Worm (Caenorhabditis elegans) whole organism, mixed stage, embryonic: ENCODE results near the gene F16H6.9.

ENCODE experiments used
- M03D4.4 ChIP-seq: sonication (generic microtip); optimal IDR thresholded peaks from 2 replicates; lab custom pipeline; 2017; ENCODE audit warnings: mild to moderate bottlenecking, missing genetic modification characterization, missing compliant biosample characterization
- bed-3 ChIP-seq: fragments of 200-800 bp; sonication (Bioruptor generic); optimal IDR thresholded peaks from 3 replicates; lab custom pipeline; 2018; ENCODE audit warnings: mild to moderate bottlenecking, missing genetic modification characterization, moderate library complexity, missing compliant biosample characterization
- blmp-1 ChIP-seq: fragments of 150-350 bp; optimal IDR thresholded peaks from 2 replicates; lab custom pipeline; 2014; ENCODE audit warnings: missing biosample characterization, missing genetic modification characterization
- ceh-43 ChIP-seq: fragments of 200-800 bp; sonication (Bioruptor generic); optimal IDR thresholded peaks from 2 replicates; lab custom pipeline; 2018; ENCODE audit warnings: mild to moderate bottlenecking, missing genetic modification characterization, moderate library complexity, missing compliant biosample characterization
- ceh-83 ChIP-seq: fragments of 200-800 bp; sonication (Bioruptor generic); optimal IDR thresholded peaks from 2 replicates; lab custom pipeline; 2018; ENCODE audit warnings: mild to moderate bottlenecking, missing genetic modification characterization, missing compliant biosample characterization
- ces-1 ChIP-seq: fragments of 150-350 bp; optimal IDR thresholded peaks from 2 replicates; lab custom pipeline; 2014; ENCODE audit warnings: missing biosample characterization, missing genetic modification reagents, missing genetic modification characterization
- cnd-1 ChIP-seq: fragments of 200-800 bp; sonication (Bioruptor generic); optimal IDR thresholded peaks from 2 replicates; lab custom pipeline; 2018; ENCODE audit warnings: mild to moderate bottlenecking, missing genetic modification characterization, missing compliant biosample characterization
- drap-1 ChIP-seq: fragments of 200-800 bp; sonication (Bioruptor generic); optimal IDR thresholded peaks from 3 replicates; lab custom pipeline; 2018; ENCODE audit warnings: mild to moderate bottlenecking, missing genetic modification characterization, missing compliant biosample characterization
- elt-1 ChIP-seq: sonication (generic microtip); optimal IDR thresholded peaks from 2 replicates; lab custom pipeline; 2017; ENCODE audit warnings: missing genetic modification characterization, mild to moderate bottlenecking, missing compliant biosample characterization, antibody characterized with exemption, moderate library complexity, borderline replicate concordance; ENCODE audit not compliant: insufficient read depth
- elt-3 ChIP-seq: fragments of 150-350 bp; optimal IDR thresholded peaks from 2 replicates; lab custom pipeline; 2014; ENCODE audit warnings: missing biosample characterization, missing genetic modification characterization
- flh-1 ChIP-seq: fragments of 200-800 bp; sonication (Bioruptor generic); optimal IDR thresholded peaks from 2 replicates; lab custom pipeline; 2018; ENCODE audit warnings: mild to moderate bottlenecking, missing genetic modification characterization, moderate library complexity, missing compliant biosample characterization
- ham-2 ChIP-seq: fragments of 200-800 bp; sonication (Bioruptor generic); optimal IDR thresholded peaks from 2 replicates; lab custom pipeline; 2018; ENCODE audit warnings: mild to moderate bottlenecking, missing genetic modification characterization, missing compliant biosample characterization
- lin-13 ChIP-seq: fragments of 150-350 bp; optimal IDR thresholded peaks from 2 replicates; lab custom pipeline; 2014; ENCODE audit warnings: missing biosample characterization, missing genetic modification characterization
- lsy-2 ChIP-seq: fragments of 150-350 bp; optimal IDR thresholded peaks from 2 replicates; lab custom pipeline; 2014; ENCODE audit warnings: missing biosample characterization, missing genetic modification characterization
- mab-5 ChIP-seq: fragments of 150-350 bp; optimal IDR thresholded peaks from 2 replicates; lab custom pipeline; 2014; ENCODE audit warnings: missing biosample characterization, missing genetic modification characterization
- mep-1 ChIP-seq: fragments of 150-350 bp; optimal IDR thresholded peaks from 2 replicates; lab custom pipeline; 2017; ENCODE audit warnings: missing biosample characterization, missing genetic modification reagents, missing genetic modification characterization, inconsistent platforms
- mls-2 ChIP-seq: sonication (generic microtip); optimal IDR thresholded peaks from 2 replicates; lab custom pipeline; 2016; ENCODE audit warnings: mild to moderate bottlenecking, missing genetic modification characterization, moderate library complexity, missing compliant biosample characterization
- nhr-12 ChIP-seq: fragments of 150-350 bp; optimal IDR thresholded peaks from 2 replicates; lab custom pipeline; 2014; ENCODE audit warnings: missing biosample characterization, missing genetic modification characterization
- nhr-2 ChIP-seq: fragments of 150-350 bp; optimal IDR thresholded peaks from 2 replicates; lab custom pipeline; 2014; ENCODE audit warnings: missing biosample characterization, missing genetic modification characterization
- nhr-237 ChIP-seq: fragments of 150-350 bp; optimal IDR thresholded peaks from 2 replicates; lab custom pipeline; 2014; ENCODE audit warnings: missing biosample characterization, missing genetic modification characterization
- nhr-28 ChIP-seq: fragments of 150-350 bp; optimal IDR thresholded peaks from 2 replicates; lab custom pipeline; 2014; ENCODE audit warnings: missing biosample characterization, missing genetic modification characterization
- nhr-76 ChIP-seq: sonication (generic microtip); optimal IDR thresholded peaks from 2 replicates; lab custom pipeline; 2017; ENCODE audit warnings: missing biosample characterization, missing genetic modification characterization
- pha-4 ChIP-seq: fragments of 150-350 bp; optimal IDR thresholded peaks from 2 replicates; lab custom pipeline; 2018; ENCODE audit warnings: missing biosample characterization, missing genetic modification reagents, missing genetic modification characterization
- sem-2 ChIP-seq: fragments of 200-800 bp; sonication (Bioruptor generic); optimal IDR thresholded peaks from 2 replicates; lab custom pipeline; 2018; ENCODE audit warnings: mild to moderate bottlenecking, missing genetic modification characterization, missing compliant biosample characterization
- snpc-4 ChIP-seq: fragments of 150-350 bp; optimal IDR thresholded peaks from 2 replicates; lab custom pipeline; 2014; ENCODE audit warnings: missing biosample characterization, missing genetic modification characterization
- sptf-1 ChIP-seq: sonication (generic microtip); optimal IDR thresholded peaks from 2 replicates; lab custom pipeline; 2017; ENCODE audit warnings: mild to moderate bottlenecking, missing genetic modification characterization, moderate library complexity, missing compliant biosample characterization
- unc-120 ChIP-seq: sonication (generic microtip); optimal IDR thresholded peaks from 2 replicates; lab custom pipeline; 2017; ENCODE audit warnings: missing genetic modification characterization, missing compliant biosample characterization; ENCODE audit not compliant: poor library complexity, severe bottlenecking
- unc-39 ChIP-seq: fragments of 150-350 bp; optimal IDR thresholded peaks from 2 replicates; lab custom pipeline; 2014; ENCODE audit warnings: missing biosample characterization, missing genetic modification characterization
- unc-62 ChIP-seq: fragments of 150-350 bp; optimal IDR thresholded peaks from 2 replicates; lab custom pipeline; 2014; ENCODE audit warnings: missing biosample characterization, missing genetic modification reagents, missing genetic modification characterization
- zip-8 ChIP-seq: fragments of 150-350 bp; optimal IDR thresholded peaks from 2 replicates; lab custom pipeline; 2014; ENCODE audit warnings: missing biosample characterization, missing genetic modification characterization
- ztf-11 ChIP-seq: fragments of 150-350 bp; optimal IDR thresholded peaks from 2 replicates; lab custom pipeline; 2014; ENCODE audit warnings: missing biosample characterization, missing genetic modification characterization

F16H6.9 gene

DNA sequence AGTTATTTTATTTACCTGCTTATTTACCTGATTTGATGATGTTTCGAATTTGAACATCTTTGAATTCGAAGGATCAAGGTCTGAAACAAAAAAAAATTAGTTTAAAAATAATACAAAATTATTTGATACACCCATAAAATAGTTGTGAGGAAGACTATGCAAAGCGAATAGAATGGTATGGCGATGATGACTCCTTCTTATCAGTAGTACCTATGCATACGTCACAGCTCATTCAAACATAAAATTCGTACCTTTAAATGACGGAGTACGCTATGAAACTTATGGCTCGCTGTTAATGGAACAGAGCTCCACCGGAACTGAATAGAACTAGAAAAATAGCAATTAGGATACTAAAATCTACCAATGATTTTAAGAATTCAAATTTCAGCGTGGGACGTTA lies 35.4 kb downstream of the F16H6.9 start, which contains the start of gene R10E8.1:
R10E8.1 (minus strand) TSS at position 178 of the 400 bp plus-strand sequence.
- TF ChIP-seq unc-120 (tag; lab: Kevin White, UChicago) (no peak), nhr-237 (tag; lab: Kevin White, UChicago) (no peak), nhr-2 (no peak), elt-3 (tag; lab: Kevin White, UChicago) (no peak), sem-2 (GFP tag; lab: Kevin White, UChicago) (no peak)

DNA sequence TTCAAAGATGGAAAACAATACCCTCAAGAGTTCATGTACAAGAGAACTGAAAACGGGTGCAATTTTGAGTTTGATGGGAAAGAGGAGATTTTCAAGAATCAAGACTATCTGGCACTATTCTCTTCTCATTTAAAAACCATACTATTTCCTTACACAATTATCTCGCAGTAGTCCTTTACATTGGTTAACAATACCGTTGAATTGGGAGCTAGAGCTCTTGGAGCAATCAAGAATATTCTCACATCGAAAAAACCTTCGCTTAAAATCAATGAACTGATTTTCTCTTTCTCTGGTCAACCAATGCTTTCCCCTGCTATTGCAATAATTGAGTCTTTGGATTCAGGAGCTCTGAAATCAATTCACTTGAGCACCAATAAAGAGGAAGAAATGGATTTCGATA lies 36.6 kb downstream of the F16H6.9 start, which contains the start of gene R10E8.2:
R10E8.2 (plus strand) TSS at position 301 of the 400 bp plus-strand sequence.
- TF ChIP-seq flh-1 (GFP tag; lab: Kevin White, UChicago) (no peak), unc-39 (tag; lab: Kevin White, UChicago) (no peak), cnd-1 (no peak), unc-62 (no peak), unc-120 (tag; lab: Kevin White, UChicago) (no peak), nhr-12 (tag; lab: Kevin White, UChicago) (no peak), M03D4.4 (tag; lab: Kevin White, UChicago) (no peak), mab-5 (tag; lab: Kevin White, UChicago) (no peak), mls-2 (no peak)

DNA sequence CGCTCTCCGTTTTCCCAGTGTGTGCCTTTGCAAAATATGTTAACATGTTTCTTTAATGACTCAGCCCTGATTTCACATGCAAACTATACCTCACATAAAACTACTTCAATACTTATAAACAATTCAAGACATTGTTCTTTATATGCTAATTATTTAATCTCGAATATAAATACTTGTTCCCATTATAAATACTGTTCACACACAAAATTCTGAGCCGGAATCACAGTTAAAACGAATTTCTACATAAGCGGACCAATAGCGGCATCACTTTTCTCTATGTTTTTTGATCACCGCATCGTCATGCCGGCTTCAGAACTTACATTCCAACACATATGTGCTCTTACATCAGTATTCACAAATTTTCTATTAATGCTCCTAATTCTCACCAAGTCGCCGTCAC lies 37.6 kb downstream of the F16H6.9 start, which contains the start of gene R10E8.5:
R10E8.5 (plus strand) TSS at position 301 of the 400 bp plus-strand sequence.
- TF ChIP-seq drap-1 (GFP tag; lab: Kevin White, UChicago) (no peak), unc-62 (no peak), snpc-4 (tag; lab: Kevin White, UChicago) (no peak)

DNA sequence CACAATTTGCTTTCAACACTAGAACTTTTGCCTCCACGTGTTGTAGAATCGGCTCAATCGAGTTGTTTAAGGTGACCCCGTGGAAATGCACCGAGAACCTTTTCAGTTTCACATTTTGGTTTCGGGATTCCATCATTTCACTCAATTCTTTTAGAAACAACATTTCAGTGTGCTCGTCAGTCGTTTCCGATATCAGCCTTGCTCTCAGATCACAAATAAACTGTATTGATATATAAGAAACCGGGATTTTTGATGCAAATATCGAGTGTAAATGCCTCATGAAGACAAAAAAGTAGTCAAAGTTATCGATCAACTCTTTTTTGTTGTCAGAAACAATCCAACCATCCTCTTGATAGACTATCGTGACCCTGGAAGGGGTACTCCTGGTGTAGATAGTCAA lies 48.6 kb downstream of the F16H6.9 start:
- TF ChIP-seq ceh-83 (GFP tag; lab: Kevin White, UChicago) (no peak), nhr-237 (tag; lab: Kevin White, UChicago) (no peak), elt-1 (no peak), ztf-11 (tag; lab: Kevin White, UChicago) (no peak), lsy-2 (tag; lab: Kevin White, UChicago) (no peak), flh-1 (GFP tag; lab: Kevin White, UChicago) (no peak), blmp-1 (tag; lab: Kevin White, UChicago) (no peak), ceh-43 (GFP tag; lab: Kevin White, UChicago) (no peak), unc-120 (tag; lab: Kevin White, UChicago) (no peak), mep-1 (tag; lab: Kevin White, UChicago) (no peak), sem-2 (GFP tag; lab: Kevin White, UChicago) (no peak), ces-1 (no peak), unc-39 (tag; lab: Kevin White, UChicago) (no peak), lin-13 (tag; lab: Kevin White, UChicago) (no peak), cnd-1 (no peak), unc-62 (no peak)

- TF ChIP-seq flh-1 (GFP tag; lab: Kevin White, UChicago) (no peak), elt-1 (no peak), lin-13 (tag; lab: Kevin White, UChicago) (no peak), nhr-237 (tag; lab: Kevin White, UChicago) (no peak), ham-2 (GFP tag; lab: Kevin White, UChicago) (no peak), zip-8 (no peak), lsy-2 (tag; lab: Kevin White, UChicago) (no peak)
Observed at ce11 chrV:18266238-18266637, 49.4 kb downstream of the F16H6.9 start, which contains the start of gene R10E8.6. Gene R10E8.6 (minus strand): TSS chrV:18266391.

- TF ChIP-seq pha-4: no peak
- no peak for TF ChIP-seq zip-8
- TF ChIP-seq unc-39 (tag; lab: Kevin White, UChicago): no peak
- TF ChIP-seq nhr-12 (tag; lab: Kevin White, UChicago): no peak
- no peak for TF ChIP-seq blmp-1 (tag; lab: Kevin White, UChicago)
- no peak for TF ChIP-seq sptf-1 (tag; lab: Kevin White, UChicago)
- TF ChIP-seq nhr-76 (tag; lab: Kevin White, UChicago): no peak
- TF ChIP-seq mab-5 (tag; lab: Kevin White, UChicago): no peak
- TF ChIP-seq mls-2: no peak
- no peak for TF ChIP-seq ceh-83 (GFP tag; lab: Kevin White, UChicago)
- no peak for TF ChIP-seq ham-2 (GFP tag; lab: Kevin White, UChicago)
- TF ChIP-seq bed-3 (GFP tag; lab: Kevin White, UChicago): no peak
- no peak for TF ChIP-seq nhr-28 (tag; lab: Kevin White, UChicago)
- no peak for TF ChIP-seq ceh-43 (GFP tag; lab: Kevin White, UChicago)
- TF ChIP-seq drap-1 (GFP tag; lab: Kevin White, UChicago): no peak
- no peak for TF ChIP-seq snpc-4 (tag; lab: Kevin White, UChicago)
- TF ChIP-seq nhr-2: no peak
- TF ChIP-seq, all 35 proteins: peak for 0
Observed at ce11 chrV:18268744-18269143, 51.9 kb downstream of the F16H6.9 start, which contains the start of gene fbxa-213. Gene fbxa-213 (minus strand): TSS chrV:18268844.
